Worm (Caenorhabditis elegans) whole organism, midembryonic: ENCODE data around the gene glb-27.

Experiments used
- med-1 ChIP-seq: sonication (generic microtip); optimal IDR thresholded peaks from 2 replicates; lab custom pipeline; 2017; ENCODE audit warnings: missing genetic modification characterization, mild to moderate bottlenecking, missing compliant biosample characterization, antibody characterized with exemption, missing genetic modification reagents; ENCODE audit not compliant: insufficient read depth
- ref-1 ChIP-seq: fragments of 200-800 bp; sonication (Bioruptor generic); conservative IDR thresholded peaks from 2 replicates; pipeline ENCODE4 v1.3.6; 2022; ENCODE audit warnings: missing genetic modification reagents, missing genetic modification characterization, missing compliant biosample characterization
- tab-1 ChIP-seq: fragments of 200-800 bp; sonication (Bioruptor generic); IDR thresholded peaks from 2 replicates; pipeline ENCODE4 v1.3.6; 2022; ENCODE audit warnings: missing genetic modification characterization, missing compliant biosample characterization
- ztf-23 ChIP-seq: fragments of 200-800 bp; sonication (Bioruptor generic); IDR thresholded peaks from 2 replicates; pipeline ENCODE4 v1.3.6; 2022; ENCODE audit warnings: missing genetic modification reagents, missing genetic modification characterization, missing compliant biosample characterization
- ztf-29 ChIP-seq: fragments of 200-800 bp; sonication (Bioruptor generic); IDR thresholded peaks from 2 replicates; pipeline ENCODE4 v1.3.6; 2022; ENCODE audit warnings: missing genetic modification reagents, missing genetic modification characterization, missing compliant biosample characterization

DNA sequence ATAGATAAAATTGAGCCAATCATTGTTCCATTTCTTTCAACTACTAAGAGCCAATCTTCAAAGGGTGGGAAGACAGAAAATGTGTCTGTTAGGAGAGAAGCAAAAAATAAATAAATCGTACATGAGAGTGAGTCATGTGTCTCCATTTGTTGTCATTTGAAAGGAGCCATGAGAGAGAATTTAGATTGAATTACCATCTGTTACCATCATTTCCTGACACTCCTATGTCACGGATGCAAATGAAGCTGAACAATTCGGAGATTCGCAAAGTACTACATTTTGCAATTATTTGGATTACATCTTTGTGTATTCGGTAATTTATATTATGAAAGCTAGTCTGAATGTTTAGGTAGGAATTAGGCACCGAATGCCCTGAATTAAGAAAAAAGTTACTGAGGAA is 32.4 kb upstream of the glb-27 start:
- TF ChIP-seq med-1 (GFP tag; lab: Kevin White, UChicago), result no peak
- TF ChIP-seq tab-1 (GFP tag; lab: Robert Waterston, UW), result no peak
- no peak for TF ChIP-seq ztf-29 (GFP tag; lab: Robert Waterston, UW)
- no peak for TF ChIP-seq ztf-23
- TF ChIP-seq ref-1, result no peak
